Worm (Caenorhabditis elegans) whole organism, young adult: ENCODE measurements around the gene ceh-1.

Source experiments
- B0336.3 ChIP-seq: fragments of 200-800 bp; sonication (Bioruptor generic); IDR thresholded peaks from 2 replicates; pipeline ENCODE4 v1.3.6; 2022; ENCODE audit warnings: missing genetic modification characterization, missing compliant biosample characterization
- F39B2.1 ChIP-seq: fragments of 200-800 bp; sonication (Bioruptor generic); IDR thresholded peaks from 2 replicates; pipeline ENCODE4 v1.3.6; 2022; ENCODE audit warnings: missing genetic modification reagents, missing genetic modification characterization, missing compliant biosample characterization
- ccch-3 ChIP-seq: fragments of 200-800 bp; sonication (Bioruptor generic); optimal IDR thresholded peaks from 2 replicates; lab custom pipeline; 2018; ENCODE audit warnings: mild to moderate bottlenecking, missing genetic modification characterization, missing compliant biosample characterization
- lir-1 ChIP-seq: fragments of 200-800 bp; sonication (Bioruptor generic); conservative IDR thresholded peaks from 2 replicates; pipeline ENCODE4 v1.3.6; 2022; ENCODE audit warnings: missing genetic modification reagents, missing genetic modification characterization, missing compliant biosample characterization
- nhr-27 ChIP-seq: fragments of 200-800 bp; sonication (Bioruptor generic); optimal IDR thresholded peaks from 2 replicates; lab custom pipeline; 2018; ENCODE audit warnings: mild to moderate bottlenecking, missing genetic modification characterization, moderate library complexity, missing compliant biosample characterization
- sdz-38 ChIP-seq: sonication (generic microtip); optimal IDR thresholded peaks from 2 replicates; lab custom pipeline; 2016; ENCODE audit warnings: missing genotype, missing genetic modification characterization, missing compliant biosample characterization
- tbp1 ChIP-seq: fragments of 200-800 bp; sonication (Bioruptor generic); optimal IDR thresholded peaks from 2 replicates; lab custom pipeline; 2018; ENCODE audit warnings: mild to moderate bottlenecking, missing genetic modification characterization, missing compliant biosample characterization

- no peak for TF ChIP-seq B0336.3 (GFP tag; lab: Robert Waterston, UW)
- no peak for TF ChIP-seq tbp1
- no peak for TF ChIP-seq nhr-27 (tag; lab: Kevin White, UChicago)
- no peak for TF ChIP-seq ccch-3 (GFP tag; lab: Kevin White, UChicago)
- TF ChIP-seq lir-1, result no peak
- TF ChIP-seq sdz-38, result no peak
- TF ChIP-seq F39B2.1 (GFP tag; lab: Robert Waterston, UW), result no peak
Measured at ce11 chrX:4609635-4610034, 44.3 kb downstream of the ceh-1 start.
